Fruit fly (Drosophila melanogaster) whole organism, embryonic: Measurements from ENCODE around the gene Muc18B.

ENCODE experiments used
- Abd-B ChIP-seq: fragments of 200-800 bp; sonication (Bioruptor generic); optimal IDR thresholded peaks from 2 replicates; lab custom pipeline; 2018; ENCODE audit warnings: missing biosample characterization, mild to moderate bottlenecking, missing genetic modification characterization, moderate library complexity
- Adf1 ChIP-seq: fragments of 200-800 bp; sonication (Bioruptor generic); IDR thresholded peaks from 2 replicates; pipeline ENCODE4 v1.3.6; 2022; ENCODE audit warnings: missing biosample characterization, missing genetic modification characterization
- Antp ChIP-seq: fragments of 200-800 bp; sonication (Bioruptor generic); optimal IDR thresholded peaks from 3 replicates; lab custom pipeline; 2016; ENCODE audit warnings: missing biosample characterization, missing genetic modification characterization
- Bteb2 ChIP-seq: fragments of 200-800 bp; sonication (Bioruptor generic); optimal IDR thresholded peaks from 2 replicates; lab custom pipeline; 2016; ENCODE audit warnings: missing biosample characterization, missing genetic modification characterization
- CG10366 ChIP-seq: fragments of 200-800 bp; sonication (Bioruptor generic); IDR thresholded peaks from 2 replicates; pipeline ENCODE4 v1.3.6; 2022; ENCODE audit warnings: missing biosample characterization, missing genetic modification characterization
- CG10431 ChIP-seq: fragments of 200-800 bp; sonication (Bioruptor generic); optimal IDR thresholded peaks from 3 replicates; lab custom pipeline; 2018; ENCODE audit warnings: missing biosample characterization, mild to moderate bottlenecking, missing genetic modification characterization
- CG12155 ChIP-seq: fragments of 200-800 bp; sonication (Bioruptor generic); optimal IDR thresholded peaks from 3 replicates; lab custom pipeline; 2016; ENCODE audit warnings: missing biosample characterization, missing genetic modification characterization
- CG1233 ChIP-seq: fragments of 200-800 bp; sonication (Bioruptor generic); optimal IDR thresholded peaks from 4 replicates; lab custom pipeline; 2018; ENCODE audit warnings: missing biosample characterization, mild to moderate bottlenecking, missing genetic modification characterization
- CG12391 ChIP-seq: fragments of 200-800 bp; sonication (Bioruptor generic); optimal IDR thresholded peaks from 3 replicates; lab custom pipeline; 2018; ENCODE audit warnings: missing biosample characterization, mild to moderate bottlenecking, missing genetic modification characterization, moderate library complexity
- CG15073 ChIP-seq: fragments of 200-800 bp; sonication (Bioruptor generic); optimal IDR thresholded peaks from 2 replicates; lab custom pipeline; 2016; ENCODE audit warnings: missing biosample characterization, missing genetic modification characterization
- CG1647 ChIP-seq: fragments of 200-800 bp; sonication (Bioruptor generic); optimal IDR thresholded peaks from 3 replicates; lab custom pipeline; 2016; ENCODE audit warnings: missing biosample characterization, missing genetic modification characterization
- CG18262 ChIP-seq: fragments of 200-800 bp; optimal IDR thresholded peaks from 3 replicates; lab custom pipeline; 2019; ENCODE audit warnings: missing biosample characterization, mild to moderate bottlenecking, missing genetic modification characterization, moderate library complexity
- CG2202 ChIP-seq: fragments of 200-800 bp; sonication (Bioruptor generic); optimal IDR thresholded peaks from 2 replicates; lab custom pipeline; 2018; ENCODE audit warnings: missing biosample characterization, mild to moderate bottlenecking, missing genetic modification characterization
- CG31365 ChIP-seq: fragments of 200-800 bp; sonication (Bioruptor generic); optimal IDR thresholded peaks from 2 replicates; lab custom pipeline; 2018; ENCODE audit warnings: missing biosample characterization, mild to moderate bottlenecking, missing genetic modification characterization
- CG32532 ChIP-seq: fragments of 200-800 bp; sonication (Bioruptor generic); IDR thresholded peaks from 2 replicates; pipeline ENCODE4 v1.3.6; 2022; ENCODE audit warnings: missing biosample characterization, missing genetic modification characterization
- CG3281 ChIP-seq: fragments of 200-800 bp; sonication (Bioruptor generic); optimal IDR thresholded peaks from 3 replicates; lab custom pipeline; 2017; ENCODE audit warnings: missing biosample characterization, mild to moderate bottlenecking, missing genetic modification characterization
- CG4282 ChIP-seq: fragments of 200-800 bp; sonication (Bioruptor generic); optimal IDR thresholded peaks from 2 replicates; lab custom pipeline; 2016; ENCODE audit warnings: missing biosample characterization, missing genetic modification characterization
- CG5953 ChIP-seq: fragments of 200-800 bp; sonication (Bioruptor generic); IDR thresholded peaks from 2 replicates; pipeline ENCODE4 v1.3.6; 2022; ENCODE audit warnings: missing biosample characterization, missing genetic modification characterization
- CG6654 ChIP-seq: fragments of 200-800 bp; sonication (Bioruptor generic); optimal IDR thresholded peaks from 2 replicates; lab custom pipeline; 2017; ENCODE audit warnings: missing biosample characterization, mild to moderate bottlenecking, missing genetic modification characterization
- CoRest ChIP-seq: fragments of 200-800 bp; sonication (Bioruptor generic); optimal IDR thresholded peaks from 3 replicates; lab custom pipeline; 2018; ENCODE audit warnings: missing biosample characterization, mild to moderate bottlenecking, missing genetic modification characterization, moderate library complexity
- Dfd ChIP-seq, 2 experiments: fragments of >200 bp; optimal IDR thresholded peaks; 2 replicates each; lab custom pipeline; 2017; ENCODE audit warnings: missing biosample characterization in 2 of 2, missing genetic modification characterization in 2 of 2
- Dip3 ChIP-seq: fragments of 200-800 bp; sonication (Bioruptor generic); optimal IDR thresholded peaks from 3 replicates; lab custom pipeline; 2016; ENCODE audit warnings: missing biosample characterization, missing genetic modification characterization
- Fer1 ChIP-seq: fragments of 200-800 bp; sonication (Bioruptor generic); optimal IDR thresholded peaks from 2 replicates; lab custom pipeline; 2017; ENCODE audit warnings: missing biosample characterization, mild to moderate bottlenecking, missing genetic modification characterization
- Nf-YA ChIP-seq: fragments of 200-800 bp; sonication (Bioruptor generic); IDR thresholded peaks from 2 replicates; pipeline ENCODE4 v1.3.6; 2022; ENCODE audit warnings: missing biosample characterization, missing genetic modification characterization
- Ravus ChIP-seq: fragments of 200-800 bp; sonication (Bioruptor generic); IDR thresholded peaks from 2 replicates; pipeline ENCODE4 v1.3.6; 2022; ENCODE audit warnings: missing biosample characterization, missing genetic modification characterization
- TFAM ChIP-seq: fragments of 200-800 bp; sonication (Bioruptor generic); optimal IDR thresholded peaks from 2 replicates; lab custom pipeline; 2017; ENCODE audit warnings: missing biosample characterization, missing genetic modification characterization, inconsistent platforms
- abd-A ChIP-seq: fragments of 200-800 bp; sonication (Bioruptor generic); optimal IDR thresholded peaks from 3 replicates; lab custom pipeline; 2019; ENCODE audit warnings: missing biosample characterization, mild to moderate bottlenecking, missing genetic modification characterization, moderate library complexity
- ac ChIP-seq: fragments of 200-800 bp; sonication (Bioruptor generic); optimal IDR thresholded peaks from 3 replicates; lab custom pipeline; 2017; ENCODE audit warnings: missing biosample characterization, mild to moderate bottlenecking, missing genetic modification characterization
- ase ChIP-seq: fragments of 200-800 bp; sonication (Bioruptor generic); IDR thresholded peaks from 3 replicates; pipeline ENCODE4 v1.3.6; 2022; ENCODE audit warnings: missing biosample characterization, missing genetic modification characterization
- br ChIP-seq: fragments of >200 bp; optimal IDR thresholded peaks from 2 replicates; lab custom pipeline; 2017
- caup ChIP-seq: fragments of 200-800 bp; sonication (Bioruptor generic); optimal IDR thresholded peaks from 3 replicates; lab custom pipeline; 2017; ENCODE audit warnings: missing biosample characterization, mild to moderate bottlenecking, missing genetic modification characterization, moderate library complexity; ENCODE audit not compliant: severe bottlenecking
- dan ChIP-seq: fragments of 200-800 bp; sonication (Bioruptor generic); IDR thresholded peaks from 2 replicates; pipeline ENCODE4 v1.3.6; 2022; ENCODE audit warnings: missing biosample characterization, missing genetic modification characterization
- dati ChIP-seq: fragments of 200-800 bp; sonication (Bioruptor generic); IDR thresholded peaks from 2 replicates; pipeline ENCODE4 v1.3.6; 2022; ENCODE audit warnings: missing biosample characterization, missing genetic modification characterization
- disco-r ChIP-seq: fragments of 200-800 bp; sonication (Bioruptor generic); optimal IDR thresholded peaks from 2 replicates; lab custom pipeline; 2016; ENCODE audit warnings: missing biosample characterization, missing genetic modification characterization
- dmrt11E ChIP-seq: fragments of 200-800 bp; sonication (Bioruptor generic); optimal IDR thresholded peaks from 3 replicates; lab custom pipeline; 2018; ENCODE audit warnings: missing biosample characterization, mild to moderate bottlenecking, missing genetic modification characterization, moderate library complexity
- ewg ChIP-seq: fragments of 200-800 bp; sonication (Bioruptor generic); optimal IDR thresholded peaks from 3 replicates; lab custom pipeline; 2017; ENCODE audit warnings: mild to moderate bottlenecking, missing biosample characterization, missing genetic modification reagents, missing genetic modification characterization
- fd96Cb ChIP-seq: fragments of 200-800 bp; sonication (Bioruptor generic); optimal IDR thresholded peaks from 2 replicates; lab custom pipeline; 2018; ENCODE audit warnings: missing biosample characterization, mild to moderate bottlenecking, missing genetic modification characterization, moderate library complexity
- lmd ChIP-seq: fragments of 200-800 bp; sonication (Bioruptor generic); IDR thresholded peaks from 2 replicates; pipeline ENCODE4 v1.3.6; 2022; ENCODE audit warnings: missing biosample characterization, missing genetic modification characterization
- maf-S ChIP-seq: fragments of 200-800 bp; sonication (Bioruptor generic); optimal IDR thresholded peaks from 2 replicates; lab custom pipeline; 2016; ENCODE audit warnings: missing biosample characterization, missing genetic modification characterization
- nerfin-2 ChIP-seq: fragments of 200-800 bp; sonication (Bioruptor generic); IDR thresholded peaks from 2 replicates; pipeline ENCODE4 v1.3.6; 2022; ENCODE audit warnings: missing biosample characterization, missing genetic modification characterization; ENCODE audit not compliant: partially characterized antibody
- onecut ChIP-seq: fragments of 200-800 bp; sonication (Bioruptor generic); IDR thresholded peaks from 2 replicates; pipeline ENCODE4 v1.3.6; 2022; ENCODE audit warnings: missing biosample characterization, missing genetic modification characterization
- pnt ChIP-seq: fragments of 200-800 bp; sonication (Bioruptor generic); optimal IDR thresholded peaks from 3 replicates; lab custom pipeline; 2016; ENCODE audit warnings: missing biosample characterization, missing genetic modification characterization
- pzg ChIP-seq: fragments of 200-800 bp; sonication (Bioruptor generic); optimal IDR thresholded peaks from 3 replicates; lab custom pipeline; 2018; ENCODE audit warnings: missing biosample characterization, mild to moderate bottlenecking, missing genetic modification characterization, moderate library complexity
- ro ChIP-seq: fragments of 200-800 bp; sonication (Bioruptor generic); IDR thresholded peaks from 2 replicates; pipeline ENCODE4 v1.3.6; 2022; ENCODE audit warnings: missing biosample characterization, missing genetic modification characterization
- sc ChIP-seq, 3 experiments: fragments of >200 bp in 2 of 3; fragments of 200-800 bp in 1 of 3; sonication (Bioruptor generic) in 1 of 3; optimal IDR thresholded peaks; 2 replicates in 2 of 3; 3 replicates in 1 of 3; lab custom pipeline; 2017; ENCODE audit warnings: mild to moderate bottlenecking in 1 of 3, missing biosample characterization in 1 of 3, missing genetic modification characterization in 1 of 3, missing genetic modification reagents in 1 of 3
- ssp ChIP-seq: fragments of 200-800 bp; sonication (Bioruptor generic); IDR thresholded peaks from 2 replicates; pipeline ENCODE4 v1.3.6; 2022; ENCODE audit warnings: missing biosample characterization, missing genetic modification characterization
- tna ChIP-seq: fragments of 200-800 bp; sonication (Bioruptor generic); IDR thresholded peaks from 2 replicates; pipeline ENCODE4 v1.3.6; 2022; ENCODE audit warnings: missing biosample characterization, missing genetic modification characterization; ENCODE audit not compliant: partially characterized antibody
- unpg ChIP-seq: fragments of 200-800 bp; sonication (Bioruptor generic); optimal IDR thresholded peaks from 3 replicates; lab custom pipeline; 2018; ENCODE audit warnings: missing biosample characterization, mild to moderate bottlenecking, missing genetic modification characterization, moderate library complexity
- wdn ChIP-seq: fragments of 200-800 bp; sonication (Bioruptor generic); IDR thresholded peaks from 2 replicates; pipeline ENCODE4 v1.3.6; 2022; ENCODE audit warnings: missing biosample characterization, missing genetic modification characterization
- wek ChIP-seq: fragments of 200-800 bp; sonication (Bioruptor generic); optimal IDR thresholded peaks from 3 replicates; lab custom pipeline; 2018; ENCODE audit warnings: missing biosample characterization, mild to moderate bottlenecking, missing genetic modification characterization, moderate library complexity
- zen ChIP-seq: fragments of 200-800 bp; sonication (Bioruptor generic); optimal IDR thresholded peaks from 3 replicates; lab custom pipeline; 2018; ENCODE audit warnings: missing biosample characterization, mild to moderate bottlenecking, missing genetic modification characterization, moderate library complexity

Muc18B gene

dm6 chrX:19243379-19243834 lies 28.1 kb downstream of the Muc18B start, which contains the start of gene CG7889 (continued):
- peak; percentile 11 for TF ChIP-seq fd96Cb (tag; lab: Kevin White, UChicago)
- TF ChIP-seq zen (tag; lab: Kevin White, UChicago), result peak; percentile 13
- TF ChIP-seq CG10366 (GFP tag; lab: Robert Waterston, UW), result peak; percentile 15; the same call in 1 of the 2 replicates
- TF ChIP-seq nerfin-2 (GFP tag; lab: Robert Waterston, UW), result no peak
- no peak for TF ChIP-seq CG4282 (GFP tag; lab: Kevin White, UChicago)
- no peak for TF ChIP-seq disco-r
- TF ChIP-seq CG12155 (GFP tag; lab: Kevin White, UChicago), result peak; percentile 47
- peak; percentile 2 for TF ChIP-seq Abd-B (GFP tag; lab: Kevin White, UChicago)
- no peak for TF ChIP-seq Dfd (GFP tag; optimal IDR thresholded peaks at IDR 0.05; lab: Kevin White, UChicago)
- no peak for TF ChIP-seq ac (GFP tag; lab: Kevin White, UChicago)
- TF ChIP-seq CoRest (tag; lab: Kevin White, UChicago), result no peak
- TF ChIP-seq CG3281, result peak; percentile 26
- no peak for TF ChIP-seq Antp (GFP tag; lab: Kevin White, UChicago)
- peak; percentile 25 for TF ChIP-seq Fer1
- no peak for TF ChIP-seq ro
- TF ChIP-seq Nf-YA (GFP tag; lab: Robert Waterston, UW), result no peak
- no peak for TF ChIP-seq maf-S
- TF ChIP-seq CG15073 (GFP tag; lab: Kevin White, UChicago), result no peak
- no peak for TF ChIP-seq unpg
- peak; percentile 45 for TF ChIP-seq pzg (GFP tag; lab: Kevin White, UChicago)
- TF ChIP-seq pnt (GFP tag; lab: Kevin White, UChicago), result no peak
- TF ChIP-seq tna (GFP tag; lab: Robert Waterston, UW), result no peak
- TF ChIP-seq CG32532 (GFP tag; lab: Robert Waterston, UW), result no peak
- peak; percentile 33 for TF ChIP-seq Dip3
- TF ChIP-seq wek (GFP tag; lab: Kevin White, UChicago), result peak; percentile 89
- no peak for TF ChIP-seq br (lab: Kevin White, UChicago)
- no peak for TF ChIP-seq dati (GFP tag; lab: Robert Waterston, UW)
- TF ChIP-seq dmrt11E, result no peak
- TF ChIP-seq ssp (GFP tag; lab: Robert Waterston, UW), result no peak
- TF ChIP-seq CG12391 (tag; lab: Kevin White, UChicago), result peak; percentile 11
- no peak for TF ChIP-seq ewg
- TF ChIP-seq dan (GFP tag; lab: Robert Waterston, UW), result no peak
- peak; percentile 17; the same call in 1 of the 2 replicates for TF ChIP-seq lmd (GFP tag; lab: Robert Waterston, UW)
- TF ChIP-seq Bteb2 (GFP tag; lab: Kevin White, UChicago), result no peak
- TF ChIP-seq onecut (GFP tag; lab: Robert Waterston, UW), result no peak
- TF ChIP-seq caup (GFP tag; lab: Kevin White, UChicago), result no peak
- TF ChIP-seq CG5953, result no peak
- no peak for TF ChIP-seq TFAM
- TF ChIP-seq CG1647 (GFP tag; lab: Kevin White, UChicago), result peak; percentile 6
- TF ChIP-seq CG1233 (GFP tag; lab: Kevin White, UChicago), result peak; percentile 22
- TF ChIP-seq ase (GFP tag; lab: Robert Waterston, UW), result no peak
- TF ChIP-seq sc (optimal IDR thresholded peaks at IDR 0.05; lab: Kevin White, UChicago), result no peak
- TF ChIP-seq sc (GFP tag; optimal IDR thresholded peaks at IDR 0.05; lab: Kevin White, UChicago), result no peak
- TF ChIP-seq abd-A (tag; lab: Kevin White, UChicago), result no peak
- TF ChIP-seq CG6654 (GFP tag; lab: Kevin White, UChicago), result no peak
- peak; percentile 53 for TF ChIP-seq CG18262 (tag; lab: Kevin White, UChicago)
- no peak for TF ChIP-seq Adf1 (GFP tag; lab: Robert Waterston, UW)
- no peak for TF ChIP-seq wdn
- TF ChIP-seq CG31365 (tag; lab: Kevin White, UChicago), result no peak
- TF ChIP-seq Ravus (GFP tag; lab: Robert Waterston, UW), result no peak
- no peak for TF ChIP-seq CG10431 (GFP tag; lab: Kevin White, UChicago)
- no peak for TF ChIP-seq CG2202 (tag; lab: Kevin White, UChicago)
